Worm (Caenorhabditis elegans) whole organism, young adult: ENCODE measurements around the gene gbh-2.

ENCODE experiments used
- B0336.3 ChIP-seq: fragments of 200-800 bp; sonication (Bioruptor generic); IDR thresholded peaks from 2 replicates; pipeline ENCODE4 v1.3.6; 2022; ENCODE audit warnings: missing genetic modification characterization, missing compliant biosample characterization
- C06A6.2 ChIP-seq: fragments of 200-800 bp; sonication (Bioruptor generic); conservative IDR thresholded peaks from 2 replicates; pipeline ENCODE4 v1.3.6; 2022; ENCODE audit warnings: missing genetic modification characterization, missing compliant biosample characterization
- F23B12.7 ChIP-seq: sonication (generic microtip); optimal IDR thresholded peaks from 2 replicates; lab custom pipeline; 2017; ENCODE audit warnings: missing genetic modification characterization, mild to moderate bottlenecking, missing compliant biosample characterization, antibody characterized with exemption, moderate library complexity; ENCODE audit not compliant: insufficient read depth
- F57A8.1 ChIP-seq: fragments of 200-800 bp; sonication (Bioruptor generic); optimal IDR thresholded peaks from 2 replicates; lab custom pipeline; 2018; ENCODE audit warnings: mild to moderate bottlenecking, missing genetic modification characterization, moderate library complexity, missing compliant biosample characterization
- Y56A3A.18 ChIP-seq: fragments of 200-800 bp; sonication (Bioruptor generic); IDR thresholded peaks from 2 replicates; pipeline ENCODE4 v1.3.6; 2022; ENCODE audit warnings: missing genetic modification reagents, missing genetic modification characterization, missing compliant biosample characterization
- Y67H2A.10 ChIP-seq: fragments of 200-800 bp; sonication (Bioruptor generic); conservative IDR thresholded peaks from 2 replicates; pipeline ENCODE4 v1.3.6; 2022; ENCODE audit warnings: missing genetic modification reagents, missing genetic modification characterization, missing compliant biosample characterization
- ama-1 ChIP-seq, 3 experiments: fragments of 150-350 bp in 1 of 3; sonication (generic microtip) in 2 of 3; optimal IDR thresholded peaks; 2 replicates each; lab custom pipeline; 2014 to 2018; ENCODE audit warnings: missing biosample characterization in 2 of 3, missing genetic modification characterization in 2 of 3, missing genetic modification reagents in 2 of 3
- aptf-2 ChIP-seq: fragments of 200-800 bp; sonication (Bioruptor generic); conservative IDR thresholded peaks from 2 replicates; pipeline ENCODE4 v1.3.6; 2022; ENCODE audit warnings: missing genetic modification reagents, missing genetic modification characterization, missing compliant biosample characterization
- aptf-3 ChIP-seq: fragments of 200-800 bp; sonication (Bioruptor generic); IDR thresholded peaks from 2 replicates; pipeline ENCODE4 v1.3.6; 2022; ENCODE audit warnings: missing genetic modification characterization, missing compliant biosample characterization
- bed-2 ChIP-seq: fragments of 200-800 bp; sonication (Bioruptor generic); IDR thresholded peaks from 2 replicates; pipeline ENCODE4 v1.3.6; 2022; ENCODE audit warnings: missing genetic modification reagents, missing genetic modification characterization, missing compliant biosample characterization
- ccch-3 ChIP-seq: fragments of 200-800 bp; sonication (Bioruptor generic); optimal IDR thresholded peaks from 2 replicates; lab custom pipeline; 2018; ENCODE audit warnings: mild to moderate bottlenecking, missing genetic modification characterization, missing compliant biosample characterization
- cebp-1 ChIP-seq, 2 experiments: fragments of 200-800 bp in 1 of 2; sonication (Bioruptor generic) in 1 of 2; sonication (generic microtip) in 1 of 2; IDR thresholded peaks in 1 of 2; optimal IDR thresholded peaks in 1 of 2; 2 replicates each; pipeline versions ENCODE4 v1.3.6 to Lab custom; 2017 to 2022; ENCODE audit warnings: missing compliant biosample characterization in 2 of 2, missing genetic modification characterization in 2 of 2, mild to moderate bottlenecking in 1 of 2, missing genetic modification reagents in 1 of 2, moderate library complexity in 1 of 2
- cebp-2 ChIP-seq: fragments of 200-800 bp; sonication (Bioruptor generic); IDR thresholded peaks from 2 replicates; pipeline ENCODE4 v1.3.6; 2022; ENCODE audit warnings: missing genetic modification characterization, missing compliant biosample characterization
- ceh-100 ChIP-seq: fragments of 200-800 bp; sonication (Bioruptor generic); IDR thresholded peaks from 2 replicates; pipeline ENCODE4 v1.3.6; 2022; ENCODE audit warnings: missing genetic modification reagents, missing genetic modification characterization, missing compliant biosample characterization
- ceh-79 ChIP-seq: sonication (generic microtip); optimal IDR thresholded peaks from 2 replicates; lab custom pipeline; 2017; ENCODE audit warnings: mild to moderate bottlenecking, missing genetic modification characterization, missing compliant biosample characterization
- ceh-91 ChIP-seq: fragments of 200-800 bp; sonication (Bioruptor generic); IDR thresholded peaks from 2 replicates; pipeline ENCODE4 v1.3.6; 2022; ENCODE audit warnings: missing genetic modification reagents, missing genetic modification characterization, missing compliant biosample characterization
- egl-18 ChIP-seq: fragments of 200-800 bp; sonication (Bioruptor generic); IDR thresholded peaks from 2 replicates; pipeline ENCODE4 v1.3.6; 2022; ENCODE audit warnings: missing genetic modification reagents, missing genetic modification characterization, missing compliant biosample characterization
- fkh-3 ChIP-seq: sonication (generic microtip); optimal IDR thresholded peaks from 2 replicates; lab custom pipeline; 2016; ENCODE audit warnings: mild to moderate bottlenecking, missing genetic modification characterization, missing compliant biosample characterization
- hlh-12 ChIP-seq: sonication (generic microtip); optimal IDR thresholded peaks from 2 replicates; lab custom pipeline; 2016; ENCODE audit warnings: missing genetic modification characterization, missing compliant biosample characterization
- let-526 ChIP-seq: fragments of 200-800 bp; sonication (Bioruptor generic); IDR thresholded peaks from 2 replicates; pipeline ENCODE4 v1.3.6; 2022; ENCODE audit warnings: missing genetic modification reagents, missing genetic modification characterization, missing compliant biosample characterization
- lin-26 ChIP-seq: fragments of 200-800 bp; sonication (Bioruptor generic); IDR thresholded peaks from 2 replicates; pipeline ENCODE4 v1.3.6; 2022; ENCODE audit warnings: missing genetic modification reagents, missing genetic modification characterization, missing compliant biosample characterization
- lsl-1 ChIP-seq: fragments of 200-800 bp; sonication (Bioruptor generic); optimal IDR thresholded peaks from 2 replicates; lab custom pipeline; 2018; ENCODE audit warnings: mild to moderate bottlenecking, missing genetic modification characterization, moderate library complexity, missing compliant biosample characterization
- madf-3 ChIP-seq: fragments of 200-800 bp; sonication (Bioruptor generic); IDR thresholded peaks from 2 replicates; pipeline ENCODE4 v1.3.6; 2022; ENCODE audit warnings: missing genetic modification reagents, missing genetic modification characterization, missing compliant biosample characterization
- mxl-1 ChIP-seq: sonication (generic microtip); optimal IDR thresholded peaks from 2 replicates; lab custom pipeline; 2016; ENCODE audit warnings: missing genetic modification characterization, missing compliant biosample characterization
- nfyb-1 ChIP-seq: fragments of 200-800 bp; sonication (Bioruptor generic); IDR thresholded peaks from 2 replicates; pipeline ENCODE4 v1.3.6; 2022; ENCODE audit warnings: missing genetic modification reagents, missing genetic modification characterization, missing compliant biosample characterization
- pbrm-1 ChIP-seq: fragments of 200-800 bp; sonication (Bioruptor generic); IDR thresholded peaks from 2 replicates; pipeline ENCODE4 v1.3.6; 2022; ENCODE audit warnings: missing genetic modification reagents, missing genetic modification characterization, missing compliant biosample characterization
- rcor-1 ChIP-seq: fragments of 200-800 bp; sonication (Bioruptor generic); IDR thresholded peaks from 2 replicates; pipeline ENCODE4 v1.3.6; 2022; ENCODE audit warnings: missing genetic modification reagents, missing genetic modification characterization, missing compliant biosample characterization
- snpc-1.3 ChIP-seq: sonication (generic microtip); optimal IDR thresholded peaks from 2 replicates; lab custom pipeline; 2017; ENCODE audit warnings: missing genetic modification characterization, mild to moderate bottlenecking, missing compliant biosample characterization, antibody characterized with exemption, moderate library complexity, missing genotype, missing genetic modification reagents; ENCODE audit not compliant: insufficient read depth
- snpc-4 ChIP-seq, 5 experiments: fragments of 150-350 bp in 1 of 5; sonication (generic microtip) in 4 of 5; optimal IDR thresholded peaks; 2 replicates each; lab custom pipeline; 2014 to 2018; ENCODE audit warnings: missing genetic modification characterization in 5 of 5, missing biosample characterization in 3 of 5, antibody characterized with exemption in 2 of 5, mild to moderate bottlenecking in 2 of 5, missing compliant biosample characterization in 2 of 5, missing genotype in 2 of 5, moderate library complexity in 2 of 5, missing genetic modification reagents in 1 of 5
- tbx-9 ChIP-seq: sonication (generic microtip); optimal IDR thresholded peaks from 2 replicates; lab custom pipeline; 2016; ENCODE audit warnings: borderline replicate concordance, missing genetic modification characterization, inconsistent platforms, missing compliant biosample characterization
- unc-130 ChIP-seq: sonication (generic microtip); optimal IDR thresholded peaks from 2 replicates; lab custom pipeline; 2016; ENCODE audit warnings: missing genetic modification reagents, missing genetic modification characterization, missing compliant biosample characterization
- xnd-1 ChIP-seq: sonication (generic microtip); optimal IDR thresholded peaks from 2 replicates; lab custom pipeline; 2016; ENCODE audit warnings: missing genotype, missing genetic modification reagents, missing genetic modification characterization, missing compliant biosample characterization
- ztf-26 ChIP-seq: sonication (generic microtip); optimal IDR thresholded peaks from 2 replicates; lab custom pipeline; 2017; ENCODE audit warnings: missing genetic modification characterization, missing compliant biosample characterization
- ztf-3 ChIP-seq: fragments of 200-800 bp; sonication (Bioruptor generic); optimal IDR thresholded peaks from 2 replicates; lab custom pipeline; 2018; ENCODE audit warnings: mild to moderate bottlenecking, missing genetic modification characterization, missing compliant biosample characterization

The gbh-2 gene

ce11 chrII:8498173-8498572 lies 12.5 kb downstream of the gbh-2 start:
- TF ChIP-seq ama-1 (optimal IDR thresholded peaks at IDR 0.05; lab: Kevin White, UChicago) (no peak), ama-1 (GFP tag; optimal IDR thresholded peaks at IDR 0.05; lab: Kevin White, UChicago) (no peak), snpc-4 (GFP tag; optimal IDR thresholded peaks at IDR 0.05; lab: Kevin White, UChicago) (no peak), snpc-4 (tag; optimal IDR thresholded peaks at IDR 0.05; lab: Kevin White, UChicago) (no peak), tbx-9 (no peak), ztf-3 (GFP tag; lab: Kevin White, UChicago) (no peak), madf-3 (no peak), pbrm-1 (GFP tag; lab: Robert Waterston, UW) (no peak), F57A8.1 (GFP tag; lab: Kevin White, UChicago) (no peak), lin-26 (GFP tag; lab: Robert Waterston, UW) (no peak), ccch-3 (GFP tag; lab: Kevin White, UChicago) (no peak), fkh-3 (tag; lab: Kevin White, UChicago) (no peak), lsl-1 (GFP tag; lab: Kevin White, UChicago) (no peak), egl-18 (no peak)
- TF ChIP-seq, all 124 proteins: peak for 0

ce11 chrII:8499021-8499420 lies 13.3 kb downstream of the gbh-2 start:
- TF ChIP-seq ceh-79 (no peak), xnd-1 (tag; lab: Kevin White, UChicago) (no peak), B0336.3 (GFP tag; lab: Robert Waterston, UW) (no peak), mxl-1 (no peak), ceh-100 (GFP tag; lab: Robert Waterston, UW) (no peak), aptf-3 (GFP tag; lab: Robert Waterston, UW) (no peak), bed-2 (GFP tag; lab: Robert Waterston, UW) (0 out of 2 replicates have a peak, but pooled peaks have one; percentile 7), nfyb-1 (GFP tag; lab: Robert Waterston, UW) (no peak), F23B12.7 (tag; lab: Kevin White, UChicago) (no peak), C06A6.2 (GFP tag; lab: Robert Waterston, UW) (no peak), snpc-1.3 (tag; lab: Kevin White, UChicago) (no peak), ceh-91 (no peak), aptf-2 (no peak), Y67H2A.10 (GFP tag; lab: Robert Waterston, UW) (no peak), hlh-12 (tag; lab: Kevin White, UChicago) (no peak), Y56A3A.18 (GFP tag; lab: Robert Waterston, UW) (no peak), cebp-1 (GFP tag; IDR thresholded peaks at IDR 0.05; lab: Robert Waterston, UW) (no peak), cebp-1 (tag; optimal IDR thresholded peaks at IDR 0.05; lab: Kevin White, UChicago) (peak; percentile 11)

- no peak for TF ChIP-seq rcor-1 (GFP tag; lab: Robert Waterston, UW)
- no peak for TF ChIP-seq cebp-2 (GFP tag; lab: Robert Waterston, UW)
- no peak for TF ChIP-seq ztf-26
- no peak for TF ChIP-seq unc-130 (GFP tag; lab: Kevin White, UChicago)
- TF ChIP-seq pbrm-1 (GFP tag; lab: Robert Waterston, UW) = no peak
- no peak for TF ChIP-seq let-526
- no peak for TF ChIP-seq ceh-100 (GFP tag; lab: Robert Waterston, UW)
- TF ChIP-seq, all 124 proteins: peak for 0
Observed at ce11 chrII:8504074-8504724, 18.5 kb downstream of the gbh-2 start.
